Fruit fly (Drosophila melanogaster) whole organism, embryonic: ENCODE measurements around the gene CG42375.

Experiments used
- Atf3 ChIP-seq: fragments of 200-800 bp; sonication (Bioruptor generic); optimal IDR thresholded peaks from 3 replicates; lab custom pipeline; 2016; ENCODE audit warnings: missing biosample characterization, missing genetic modification characterization
- CG12155 ChIP-seq: fragments of 200-800 bp; sonication (Bioruptor generic); optimal IDR thresholded peaks from 3 replicates; lab custom pipeline; 2016; ENCODE audit warnings: missing biosample characterization, missing genetic modification characterization
- CG4617 ChIP-seq: fragments of 200-800 bp; sonication (Bioruptor generic); optimal IDR thresholded peaks from 3 replicates; lab custom pipeline; 2016; ENCODE audit warnings: missing biosample characterization, missing genetic modification characterization, borderline replicate concordance
- CG7745 ChIP-seq: fragments of 200-800 bp; sonication (Bioruptor generic); optimal IDR thresholded peaks from 2 replicates; lab custom pipeline; 2018; ENCODE audit warnings: missing biosample characterization, mild to moderate bottlenecking, missing genetic modification characterization, moderate library complexity
- CG9609 ChIP-seq: fragments of 200-800 bp; sonication (Bioruptor generic); optimal IDR thresholded peaks from 3 replicates; lab custom pipeline; 2016; ENCODE audit warnings: missing biosample characterization, missing genetic modification characterization
- Dll ChIP-seq: fragments of 200-800 bp; sonication (Bioruptor generic); IDR thresholded peaks from 4 replicates; pipeline ENCODE4 v1.3.6; 2022; ENCODE audit warnings: missing biosample characterization, missing genetic modification characterization; ENCODE audit not compliant: partially characterized antibody
- Rfx ChIP-seq: fragments of 200-800 bp; sonication (Bioruptor generic); IDR thresholded peaks from 2 replicates; pipeline ENCODE4 v1.3.6; 2022; ENCODE audit warnings: missing biosample characterization, missing genetic modification characterization
- hbn ChIP-seq: fragments of 200-800 bp; sonication (Bioruptor generic); IDR thresholded peaks from 2 replicates; pipeline ENCODE4 v1.3.6; 2022; ENCODE audit warnings: missing biosample characterization, missing genetic modification characterization; ENCODE audit not compliant: partially characterized antibody

DNA sequence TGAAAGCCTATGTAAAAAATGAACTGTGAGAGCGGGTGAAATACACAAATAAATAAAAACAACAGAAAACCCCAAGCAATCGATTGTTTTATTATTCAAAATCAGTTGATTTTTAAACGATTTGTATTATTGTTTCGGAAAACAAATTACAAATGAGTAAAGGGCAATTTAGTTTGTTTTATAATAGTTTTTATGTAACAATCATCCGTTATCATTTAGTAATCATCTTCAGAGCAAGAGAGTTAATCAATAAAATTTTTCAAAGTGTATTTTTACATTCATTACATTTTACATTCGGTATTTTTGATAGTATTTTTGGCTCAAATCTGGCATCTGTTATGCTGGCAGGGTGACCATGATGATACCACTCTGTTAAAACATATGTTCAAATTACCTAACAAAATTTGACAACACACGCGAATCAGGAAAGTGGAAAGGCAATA is at the start of gene CG42375, which contains the start of gene CG9288:
- TF ChIP-seq CG7745 (no peak), Dll (GFP tag; lab: Robert Waterston, UW) (no peak), CG9609 (GFP tag; lab: Kevin White, UChicago) (no peak), CG4617 (GFP tag; lab: Kevin White, UChicago) (no peak), Atf3 (GFP tag; lab: Kevin White, UChicago) (no peak), hbn (GFP tag; lab: Robert Waterston, UW) (no peak), CG12155 (GFP tag; lab: Kevin White, UChicago) (peak; percentile 5), Rfx (GFP tag; lab: Robert Waterston, UW) (peak; percentile 38; the same call in 1 of the 2 replicates)
